Fruit fly (Drosophila melanogaster) whole organism, embryonic: ENCODE results near the gene CG10195.

Experiments
- BEAF-32 ChIP-seq: fragments of 200-800 bp; sonication (Bioruptor generic); optimal IDR thresholded peaks from 3 replicates; lab custom pipeline; 2017; ENCODE audit warnings: missing biosample characterization, missing genetic modification characterization, mild to moderate bottlenecking, moderate library complexity, missing genetic modification reagents
- CG10321 ChIP-seq: fragments of 200-800 bp; sonication (Bioruptor generic); IDR thresholded peaks from 2 replicates; pipeline ENCODE4 v1.3.6; 2022; ENCODE audit warnings: missing biosample characterization, missing genetic modification characterization
- CG10366 ChIP-seq: fragments of 200-800 bp; sonication (Bioruptor generic); IDR thresholded peaks from 2 replicates; pipeline ENCODE4 v1.3.6; 2022; ENCODE audit warnings: missing biosample characterization, missing genetic modification characterization
- CG1529 ChIP-seq: fragments of 200-800 bp; sonication (Bioruptor generic); optimal IDR thresholded peaks from 3 replicates; lab custom pipeline; 2018; ENCODE audit warnings: missing biosample characterization, missing genetic modification characterization
- CG15696 ChIP-seq: fragments of 200-800 bp; sonication (Bioruptor generic); optimal IDR thresholded peaks from 2 replicates; lab custom pipeline; 2019; ENCODE audit warnings: missing biosample characterization, mild to moderate bottlenecking, missing genetic modification characterization, moderate library complexity
- CG18599 ChIP-seq: fragments of 200-800 bp; sonication (Bioruptor generic); optimal IDR thresholded peaks from 3 replicates; lab custom pipeline; 2017; ENCODE audit warnings: missing biosample characterization, missing genetic modification characterization, mild to moderate bottlenecking, moderate library complexity, missing genetic modification reagents
- CG2712 ChIP-seq: fragments of 200-800 bp; optimal IDR thresholded peaks from 3 replicates; lab custom pipeline; 2019; ENCODE audit warnings: missing biosample characterization, mild to moderate bottlenecking, missing genetic modification characterization, moderate library complexity
- CG30020 ChIP-seq: fragments of 200-800 bp; optimal IDR thresholded peaks from 2 replicates; lab custom pipeline; 2019; ENCODE audit warnings: missing biosample characterization, mild to moderate bottlenecking, missing genetic modification characterization, moderate library complexity
- CG3726 ChIP-seq: fragments of 200-800 bp; sonication (Bioruptor generic); IDR thresholded peaks from 3 replicates; pipeline ENCODE4, ENCODE4 v1.3.6; 2022; ENCODE audit warnings: missing biosample characterization, missing genetic modification characterization
- CG4730 ChIP-seq: fragments of 200-800 bp; sonication (Bioruptor generic); IDR thresholded peaks from 2 replicates; pipeline ENCODE4 v1.3.6; 2022; ENCODE audit warnings: missing biosample characterization, missing genetic modification characterization
- CG5180 ChIP-seq: fragments of 200-800 bp; sonication (Bioruptor generic); optimal IDR thresholded peaks from 3 replicates; lab custom pipeline; 2017; ENCODE audit warnings: missing biosample characterization, missing genetic modification characterization, mild to moderate bottlenecking, moderate library complexity, missing genetic modification reagents
- CG6175 ChIP-seq: fragments of 200-800 bp; sonication (Bioruptor generic); IDR thresholded peaks from 3 replicates; pipeline ENCODE4 v1.3.6; 2022; ENCODE audit warnings: missing biosample characterization, missing genetic modification characterization
- CG6765 ChIP-seq: fragments of 200-800 bp; sonication (Bioruptor generic); optimal IDR thresholded peaks from 3 replicates; lab custom pipeline; 2017; ENCODE audit warnings: missing biosample characterization, mild to moderate bottlenecking, missing genetic modification characterization
- CG9215 ChIP-seq: fragments of 200-800 bp; sonication (Bioruptor generic); IDR thresholded peaks from 2 replicates; pipeline ENCODE4 v1.3.6; 2022; ENCODE audit warnings: missing biosample characterization, missing genetic modification characterization
- Chrac-16 ChIP-seq: fragments of 200-800 bp; sonication (Bioruptor generic); optimal IDR thresholded peaks from 3 replicates; lab custom pipeline; 2016; ENCODE audit warnings: missing biosample characterization, missing genetic modification characterization
- CrebB ChIP-seq: fragments of 200-800 bp; sonication (Bioruptor generic); optimal IDR thresholded peaks from 3 replicates; lab custom pipeline; 2018; ENCODE audit warnings: missing biosample characterization, mild to moderate bottlenecking, missing genetic modification characterization
- Dip3 ChIP-seq: fragments of 200-800 bp; sonication (Bioruptor generic); optimal IDR thresholded peaks from 3 replicates; lab custom pipeline; 2016; ENCODE audit warnings: missing biosample characterization, missing genetic modification characterization
- Doc3 ChIP-seq: fragments of 200-800 bp; sonication (Bioruptor generic); IDR thresholded peaks from 3 replicates; pipeline ENCODE4 v1.3.6; 2022; ENCODE audit warnings: missing biosample characterization, missing genetic modification characterization; ENCODE audit not compliant: partially characterized antibody
- Eip74EF ChIP-seq, 2 experiments: fragments of 200-800 bp in 1 of 2; fragments of >200 bp in 1 of 2; sonication (Bioruptor generic) in 1 of 2; optimal IDR thresholded peaks; 2 replicates each; lab custom pipeline; 2017 to 2019; ENCODE audit warnings: missing biosample characterization in 2 of 2, missing genetic modification characterization in 2 of 2, mild to moderate bottlenecking in 1 of 2, moderate library complexity in 1 of 2
- Gsc ChIP-seq: fragments of 200-800 bp; sonication (Bioruptor generic); IDR thresholded peaks from 2 replicates; pipeline ENCODE4 v1.3.6; 2022; ENCODE audit warnings: missing biosample characterization, missing genetic modification characterization
- HLH3B ChIP-seq: fragments of 200-800 bp; sonication (Bioruptor generic); IDR thresholded peaks from 2 replicates; pipeline ENCODE4 v1.3.6; 2022; ENCODE audit warnings: missing biosample characterization, missing genetic modification characterization
- Kr ChIP-seq: fragments of 200-800 bp; sonication (Bioruptor generic); optimal IDR thresholded peaks from 2 replicates; lab custom pipeline; 2017; ENCODE audit warnings: missing biosample characterization, mild to moderate bottlenecking, missing genetic modification characterization
- MESR4 ChIP-seq: fragments of 200-800 bp; sonication (Bioruptor generic); optimal IDR thresholded peaks from 2 replicates; lab custom pipeline; 2018; ENCODE audit warnings: missing biosample characterization, mild to moderate bottlenecking, missing genetic modification characterization, moderate library complexity
- Mad ChIP-seq: fragments of 200-800 bp; sonication (Bioruptor generic); optimal IDR thresholded peaks from 2 replicates; lab custom pipeline; 2016; ENCODE audit warnings: missing biosample characterization, missing genetic modification characterization
- Neu2 ChIP-seq: fragments of 200-800 bp; sonication (Bioruptor generic); optimal IDR thresholded peaks from 3 replicates; lab custom pipeline; 2016; ENCODE audit warnings: missing biosample characterization, missing genetic modification characterization, borderline replicate concordance
- Nf-YC ChIP-seq: fragments of 200-800 bp; optimal IDR thresholded peaks from 3 replicates; lab custom pipeline; 2019; ENCODE audit warnings: missing biosample characterization, mild to moderate bottlenecking, missing genetic modification characterization, moderate library complexity
- Taf1 ChIP-seq: fragments of 200-800 bp; sonication (Bioruptor generic); IDR thresholded peaks from 2 replicates; pipeline ENCODE4 v1.3.6; 2022; ENCODE audit warnings: missing biosample characterization, missing genetic modification characterization
- Vsx1 ChIP-seq: fragments of 200-800 bp; sonication (Bioruptor generic); optimal IDR thresholded peaks from 2 replicates; lab custom pipeline; 2017; ENCODE audit warnings: missing biosample characterization, mild to moderate bottlenecking, missing genetic modification characterization, missing genetic modification reagents
- ap ChIP-seq: fragments of 200-800 bp; sonication (Bioruptor generic); IDR thresholded peaks from 2 replicates; pipeline ENCODE4 v1.3.6; 2022; ENCODE audit warnings: missing biosample characterization, missing genetic modification characterization
- ash1 ChIP-seq: fragments of 200-800 bp; sonication (Bioruptor generic); optimal IDR thresholded peaks from 2 replicates; lab custom pipeline; 2018; ENCODE audit warnings: missing biosample characterization, mild to moderate bottlenecking, missing genetic modification characterization
- ato ChIP-seq: fragments of 200-800 bp; sonication (Bioruptor generic); IDR thresholded peaks from 2 replicates; pipeline ENCODE4 v1.3.6; 2022; ENCODE audit warnings: missing biosample characterization, missing genetic modification characterization; ENCODE audit not compliant: partially characterized antibody
- br ChIP-seq: fragments of >200 bp; optimal IDR thresholded peaks from 2 replicates; lab custom pipeline; 2017
- cas ChIP-seq: fragments of 200-800 bp; sonication (Bioruptor generic); IDR thresholded peaks from 2 replicates; pipeline ENCODE4 v1.3.6; 2022; ENCODE audit warnings: missing biosample characterization, missing genetic modification characterization
- chinmo ChIP-seq: fragments of 200-800 bp; sonication (Bioruptor generic); IDR thresholded peaks from 4 replicates; pipeline ENCODE4 v1.3.6; 2022; ENCODE audit warnings: missing biosample characterization, missing genetic modification characterization; ENCODE audit not compliant: partially characterized antibody
- dan ChIP-seq: fragments of 200-800 bp; sonication (Bioruptor generic); IDR thresholded peaks from 2 replicates; pipeline ENCODE4 v1.3.6; 2022; ENCODE audit warnings: missing biosample characterization, missing genetic modification characterization
- dpn ChIP-seq, 2 experiments: fragments of 200-800 bp; sonication (Bioruptor generic); optimal IDR thresholded peaks; 3 replicates each; lab custom pipeline; 2016; ENCODE audit warnings: missing biosample characterization in 2 of 2, missing genetic modification characterization in 2 of 2
- fd3F ChIP-seq: fragments of 200-800 bp; sonication (Bioruptor generic); optimal IDR thresholded peaks from 2 replicates; lab custom pipeline; 2018; ENCODE audit warnings: missing biosample characterization, mild to moderate bottlenecking, missing genetic modification characterization, moderate library complexity
- ftz-f1 ChIP-seq: fragments of 200-800 bp; sonication (Bioruptor generic); optimal IDR thresholded peaks from 2 replicates; lab custom pipeline; 2016; ENCODE audit warnings: missing biosample characterization, missing genetic modification characterization
- fu2 ChIP-seq: fragments of 200-800 bp; sonication (Bioruptor generic); optimal IDR thresholded peaks from 2 replicates; lab custom pipeline; 2016; ENCODE audit warnings: missing biosample characterization, missing genetic modification characterization
- ind ChIP-seq: fragments of 200-800 bp; sonication (Bioruptor generic); optimal IDR thresholded peaks from 3 replicates; lab custom pipeline; 2016; ENCODE audit warnings: missing biosample characterization, missing genetic modification characterization
- psq ChIP-seq: fragments of 200-800 bp; sonication (Bioruptor generic); optimal IDR thresholded peaks from 2 replicates; lab custom pipeline; 2017; ENCODE audit warnings: missing biosample characterization, missing genetic modification characterization
- rib ChIP-seq: fragments of 200-800 bp; sonication (Bioruptor generic); IDR thresholded peaks from 2 replicates; pipeline ENCODE4 v1.3.6; 2022; ENCODE audit warnings: missing biosample characterization, missing genetic modification characterization
- salm ChIP-seq: fragments of 200-800 bp; sonication (Bioruptor generic); optimal IDR thresholded peaks from 2 replicates; lab custom pipeline; 2018; ENCODE audit warnings: missing biosample characterization, mild to moderate bottlenecking, missing genetic modification characterization
- sens-2 ChIP-seq: fragments of 200-800 bp; sonication (Bioruptor generic); IDR thresholded peaks from 2 replicates; pipeline ENCODE4 v1.3.6; 2022; ENCODE audit warnings: missing biosample characterization, missing genetic modification characterization
- seq ChIP-seq: fragments of 200-800 bp; sonication (Bioruptor generic); IDR thresholded peaks from 2 replicates; pipeline ENCODE4 v1.3.6; 2022; ENCODE audit warnings: missing biosample characterization, missing genetic modification characterization
- stwl ChIP-seq: fragments of 200-800 bp; sonication (Bioruptor generic); optimal IDR thresholded peaks from 3 replicates; lab custom pipeline; 2018; ENCODE audit warnings: missing biosample characterization, mild to moderate bottlenecking, missing genetic modification characterization, moderate library complexity
- twi ChIP-seq: fragments of 200-800 bp; optimal IDR thresholded peaks from 2 replicates; lab custom pipeline; 2019; ENCODE audit warnings: missing biosample characterization, mild to moderate bottlenecking, missing genetic modification characterization, moderate library complexity
- zf30C ChIP-seq: fragments of 200-800 bp; sonication (Bioruptor generic); optimal IDR thresholded peaks from 3 replicates; lab custom pipeline; 2018; ENCODE audit warnings: missing biosample characterization, mild to moderate bottlenecking, missing genetic modification characterization
- zfh1 ChIP-seq: fragments of 200-800 bp; sonication (Bioruptor generic); IDR thresholded peaks from 3 replicates; pipeline ENCODE4 v1.3.6; 2022; ENCODE audit warnings: missing biosample characterization, missing genetic modification characterization

The CG10195 gene

dm6 chr2L:19439598-19440230 is 44.8 kb downstream of the CG10195 start (continued):
- TF ChIP-seq twi (tag; lab: Kevin White, UChicago) (peak; percentile 76), zf30C (GFP tag; lab: Kevin White, UChicago) (no peak), Taf1 (GFP tag; lab: Robert Waterston, UW) (peak; percentile 30; the same call in 1 of the 2 replicates), ato (GFP tag; lab: Robert Waterston, UW) (no peak), CG9215 (GFP tag; lab: Robert Waterston, UW) (peak; percentile 56), CG3726 (GFP tag; lab: Robert Waterston, UW) (0 out of 3 replicates have a peak, but pooled peaks have one; percentile 60), CG30020 (tag; lab: Kevin White, UChicago) (peak; percentile 16), chinmo (GFP tag; lab: Robert Waterston, UW) (0 out of 4 replicates have a peak, but pooled peaks have one; percentile 73), dpn (GFP tag; optimal IDR thresholded peaks at IDR 0.05; lab: Kevin White, UChicago) (peak; percentile 59 to 79), seq (GFP tag; lab: Robert Waterston, UW) (peak; percentile 89), Vsx1 (GFP tag; lab: Kevin White, UChicago) (peak; percentile 67), rib (GFP tag; lab: Robert Waterston, UW) (peak; percentile 61; the same call in 1 of the 2 replicates), zfh1 (GFP tag; lab: Robert Waterston, UW) (peak; percentile 41; the same call in 2 of the 3 replicates), Neu2 (GFP tag; lab: Kevin White, UChicago) (peak; percentile 56), Nf-YC (tag; lab: Kevin White, UChicago) (peak; percentile 8), CG4730 (0 out of 2 replicates have a peak, but pooled peaks have one; percentile 19), CG1529 (GFP tag; lab: Kevin White, UChicago) (peak; percentile 47), fd3F (peak; percentile 88), ash1 (GFP tag; lab: Kevin White, UChicago) (no peak), br (no peak), ind (GFP tag; lab: Kevin White, UChicago) (peak; percentile 77), Mad (peak; percentile 74), CG2712 (peak; percentile 75), ap (GFP tag; lab: Robert Waterston, UW) (0 out of 2 replicates have a peak, but pooled peaks have one; percentile 49), psq (GFP tag; lab: Kevin White, UChicago) (peak; percentile 31), CG6175 (GFP tag; lab: Robert Waterston, UW) (no peak), sens-2 (GFP tag; lab: Robert Waterston, UW) (peak; percentile 52; the same call in 1 of the 2 replicates), Chrac-16 (peak; percentile 60), HLH3B (GFP tag; lab: Robert Waterston, UW) (peak; percentile 91), ftz-f1 (no peak), cas (GFP tag; lab: Robert Waterston, UW) (no peak), salm (tag; lab: Kevin White, UChicago) (peak; percentile 68), CrebB (tag; lab: Kevin White, UChicago) (peak; percentile 63), CG15696 (tag; lab: Kevin White, UChicago) (peak; percentile 9), dan (GFP tag; lab: Robert Waterston, UW) (no peak), fu2 (peak; percentile 13), Gsc (GFP tag; lab: Robert Waterston, UW) (0 out of 2 replicates have a peak, but pooled peaks have one; percentile 36), Eip74EF (GFP tag; optimal IDR thresholded peaks at IDR 0.05; lab: Kevin White, UChicago) (peak in 1 of 2 experiments; percentile 72), stwl (tag; lab: Kevin White, UChicago) (no peak), CG18599 (GFP tag; lab: Kevin White, UChicago) (peak; percentile 77), CG6765 (GFP tag; lab: Kevin White, UChicago) (no peak), Doc3 (GFP tag; lab: Robert Waterston, UW) (no peak), CG10321 (GFP tag; lab: Robert Waterston, UW) (peak; percentile 77), Dip3 (peak; percentile 49), MESR4 (GFP tag; lab: Kevin White, UChicago) (no peak), BEAF-32 (peak; percentile 7), CG10366 (GFP tag; lab: Robert Waterston, UW) (peak; percentile 96), CG5180 (GFP tag; lab: Kevin White, UChicago) (peak; percentile 37), Kr (no peak)
